Fruit fly (Drosophila melanogaster): ENCODE data around the gene RapGAP1.

DNA sequence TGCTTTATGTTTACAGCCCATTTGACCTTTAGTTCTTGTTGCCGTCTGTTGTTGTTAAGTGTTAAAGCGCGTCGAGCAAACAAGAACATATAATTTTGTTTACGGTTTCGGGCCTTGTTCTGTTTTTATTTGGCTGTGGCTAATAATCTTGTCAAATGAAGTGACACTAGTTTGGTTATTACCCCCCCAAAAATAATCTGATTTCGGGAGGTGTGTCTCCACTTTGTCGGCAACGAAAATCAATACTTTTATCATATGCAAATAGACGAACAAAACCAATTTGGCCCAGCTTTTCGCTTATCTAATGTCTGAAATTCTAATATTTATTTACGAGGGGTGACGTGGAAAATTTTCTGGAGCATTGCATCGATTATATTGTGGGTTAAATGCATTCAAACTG lies 59.9 kb downstream of the RapGAP1 start:
- TF ChIP-seq psq (optimal IDR thresholded peaks at IDR 0.05) (no peak), Dll (optimal IDR thresholded peaks at IDR 0.05) (no peak), CG8478 (optimal IDR thresholded peaks at IDR 0.05) (no peak), pan (optimal IDR thresholded peaks at IDR 0.05) (no peak), EcR (GFP tag; optimal IDR thresholded peaks at IDR 0.05) (no peak), usp (GFP tag; optimal IDR thresholded peaks at IDR 0.05) (no peak)

Data from whole organism.